Fruit fly (Drosophila melanogaster): ENCODE data around the gene Hsp60A.
A peak's percentile ranks its signal among the peaks of the same experiment; 100 is the strongest.

Hsp60A gene

DNA sequence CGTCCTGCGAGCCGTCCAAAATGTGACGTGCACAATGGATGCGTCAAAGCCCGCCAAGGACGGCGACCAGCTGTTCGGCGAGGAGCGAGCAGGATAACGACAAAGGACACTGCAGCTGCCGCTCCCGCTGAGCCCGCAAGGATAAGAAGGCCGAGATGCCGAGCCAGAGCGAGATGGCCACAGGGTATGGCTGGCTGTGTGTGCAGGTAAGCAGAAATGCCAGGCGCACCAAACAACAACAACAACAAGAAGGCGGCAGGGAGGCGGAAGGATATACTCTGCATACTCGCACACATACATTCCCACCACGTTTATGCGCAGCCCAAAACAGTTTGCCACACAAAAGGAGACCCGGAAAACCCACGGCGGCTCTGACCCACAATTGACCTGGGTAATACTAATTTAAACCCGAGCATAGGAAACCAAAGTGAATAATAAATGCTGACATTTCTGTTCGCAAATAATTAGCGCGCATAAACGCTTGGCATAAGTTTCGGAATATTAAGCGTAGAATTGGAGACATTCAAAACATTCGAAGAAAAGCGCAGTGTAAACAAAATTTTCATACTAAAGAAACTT is 38.4 kb downstream of the Hsp60A start (continued):
- TF ChIP-seq CG18599 (GFP tag; optimal IDR thresholded peaks at IDR 0.05) (peak; percentile 17), otp (GFP tag; IDR thresholded peaks at IDR 0.05) (0 out of 3 replicates have a peak, but pooled peaks have one; percentile 39), gsb (GFP tag; IDR thresholded peaks at IDR 0.05) (no peak), CG4730 (GFP tag; IDR thresholded peaks at IDR 0.05) (0 out of 2 replicates have a peak, but pooled peaks have one; percentile 5), Rfx (GFP tag; IDR thresholded peaks at IDR 0.05) (0 out of 2 replicates have a peak, but pooled peaks have one; percentile 26), tll (GFP tag; optimal IDR thresholded peaks at IDR 0.05) (peak in 1 of 2 experiments; percentile 18), CG2120 (GFP tag; optimal IDR thresholded peaks at IDR 0.05) (no peak), ash1 (GFP tag; optimal IDR thresholded peaks at IDR 0.05) (no peak), fd102C (GFP tag; optimal IDR thresholded peaks at IDR 0.05) (no peak), ase (GFP tag; IDR thresholded peaks at IDR 0.05) (0 out of 3 replicates have a peak, but pooled peaks have one; percentile 36), Sox102F (GFP tag; optimal IDR thresholded peaks at IDR 0.05) (no peak), inv (GFP tag; IDR thresholded peaks at IDR 0.05; ENCODE audit: partially characterized antibody) (no peak), D19A (tag; optimal IDR thresholded peaks at IDR 0.05) (peak; percentile 12), mld (GFP tag; IDR thresholded peaks at IDR 0.05; ENCODE audit: partially characterized antibody) (no peak), toy (GFP tag; IDR thresholded peaks at IDR 0.05) (no peak), CG10979 (tag; optimal IDR thresholded peaks at IDR 0.05) (peak; percentile 30), CG12769 (tag; optimal IDR thresholded peaks at IDR 0.05) (no peak), CG17328 (GFP tag; IDR thresholded peaks at IDR 0.05) (0 out of 2 replicates have a peak, but pooled peaks have one; percentile 14), CG5245 (GFP tag; optimal IDR thresholded peaks at IDR 0.05) (no peak), sisA (GFP tag; IDR thresholded peaks at IDR 0.05) (0 out of 2 replicates have a peak, but pooled peaks have one; percentile 32), pb (GFP tag; optimal IDR thresholded peaks at IDR 0.05) (peak; percentile 3), CG17912 (GFP tag; optimal IDR thresholded peaks at IDR 0.05) (no peak), CG6254 (GFP tag; optimal IDR thresholded peaks at IDR 0.05) (no peak), CG2199 (GFP tag; IDR thresholded peaks at IDR 0.05) (no peak), her (GFP tag; optimal IDR thresholded peaks at IDR 0.05) (no peak), CG3726 (GFP tag; IDR thresholded peaks at IDR 0.05) (0 out of 3 replicates have a peak, but pooled peaks have one; percentile 26), lmd (GFP tag; IDR thresholded peaks at IDR 0.05) (peak; percentile 24; the same call in 1 of the 2 replicates), Drgx (GFP tag; IDR thresholded peaks at IDR 0.05) (0 out of 2 replicates have a peak, but pooled peaks have one; percentile 22), sr (GFP tag; IDR thresholded peaks at IDR 0.05) (no peak), CG17829 (tag; optimal IDR thresholded peaks at IDR 0.05) (peak; percentile 29), tgo (GFP tag; IDR thresholded peaks at IDR 0.05) (no peak), da (GFP tag; optimal IDR thresholded peaks at IDR 0.05) (peak; percentile 3), CG10147 (GFP tag; optimal IDR thresholded peaks at IDR 0.05) (peak; percentile 12), CG9727 (GFP tag; optimal IDR thresholded peaks at IDR 0.05) (peak; percentile 49), nerfin-1 (tag; optimal IDR thresholded peaks at IDR 0.05) (peak; percentile 45), CG6813 (GFP tag; optimal IDR thresholded peaks at IDR 0.05) (no peak), NfI (GFP tag; optimal IDR thresholded peaks at IDR 0.05) (no peak), Hr3 (GFP tag; optimal IDR thresholded peaks at IDR 0.05) (no peak), slbo (GFP tag; IDR thresholded peaks at IDR 0.05) (no peak; the same call in 1 of the 2 replicates), CG8765 (GFP tag; IDR thresholded peaks at IDR 0.05) (peak; percentile 51), hth (optimal IDR thresholded peaks at IDR 0.05) (no peak), BEAF-32 (GFP tag; optimal IDR thresholded peaks at IDR 0.05) (no peak), ara (GFP tag; IDR thresholded peaks at IDR 0.05) (no peak), z (GFP tag; IDR thresholded peaks at IDR 0.05) (no peak), dysf (GFP tag; IDR thresholded peaks at IDR 0.05) (peak; percentile 47; the same call in 1 of the 3 replicates), tna (GFP tag; IDR thresholded peaks at IDR 0.05; ENCODE audit: partially characterized antibody) (no peak), CG7786 (GFP tag; optimal IDR thresholded peaks at IDR 0.05) (peak; percentile 3), CG11695 (GFP tag; IDR thresholded peaks at IDR 0.05) (peak; percentile 51; the same call in 1 of the 3 replicates), Usf (GFP tag; optimal IDR thresholded peaks at IDR 0.05) (no peak), CG6654 (GFP tag; optimal IDR thresholded peaks at IDR 0.05) (no peak)
